Worm (Caenorhabditis elegans): ENCODE measurements around the gene F42G4.6.

ce11 chrII:13077746-13078145 lies 1.4 kb upstream of the F42G4.6 start:
- TF ChIP-seq unc-39 (tag; optimal IDR thresholded peaks at IDR 0.05) (no peak), mdl-1 (tag; optimal IDR thresholded peaks at IDR 0.05) (no peak), nhr-25 (tag; optimal IDR thresholded peaks at IDR 0.05) (no peak), snpc-4 (tag; optimal IDR thresholded peaks at IDR 0.05) (no peak), nhr-237 (tag; optimal IDR thresholded peaks at IDR 0.05) (no peak)

All from whole organism, L2 larva.